Fruit fly (Drosophila melanogaster) whole organism, wandering third instar larva: Measurements from ENCODE around the gene CG45064.

Source experiments
- CG32264 ChIP-seq: fragments of 200-800 bp; sonication (Bioruptor generic); optimal IDR thresholded peaks from 2 replicates; lab custom pipeline; 2016; ENCODE audit warnings: missing biosample characterization, missing genetic modification characterization
- CG9705 ChIP-seq: fragments of 200-800 bp; sonication (Bioruptor generic); optimal IDR thresholded peaks from 2 replicates; lab custom pipeline; 2018; ENCODE audit warnings: missing biosample characterization, mild to moderate bottlenecking, missing genetic modification characterization
- CrebA ChIP-seq: fragments of 200-800 bp; sonication (Bioruptor generic); optimal IDR thresholded peaks from 2 replicates; lab custom pipeline; 2016; ENCODE audit warnings: missing biosample characterization, mild to moderate bottlenecking, missing genetic modification characterization, borderline replicate concordance
- Dif ChIP-seq: fragments of 200-275, 200-300 bp; sonication (Bioruptor generic); optimal IDR thresholded peaks from 2 replicates; lab custom pipeline; 2018; ENCODE audit warnings: missing biosample characterization, missing genetic modification characterization; ENCODE audit not compliant: partially characterized antibody
- HLH106 ChIP-seq: fragments of 200-800 bp; optimal IDR thresholded peaks from 3 replicates; lab custom pipeline; 2019; ENCODE audit warnings: missing biosample characterization, mild to moderate bottlenecking, missing genetic modification characterization, moderate library complexity
- Hnf4 ChIP-seq: fragments of 200-800 bp; sonication (Bioruptor generic); optimal IDR thresholded peaks from 2 replicates; lab custom pipeline; 2016; ENCODE audit warnings: missing biosample characterization, mild to moderate bottlenecking, missing genetic modification characterization
- Hr78 ChIP-seq: fragments of >200 bp; optimal IDR thresholded peaks from 2 replicates; lab custom pipeline; 2017; ENCODE audit warnings: missing biosample characterization, missing genetic modification characterization
- Hr83 ChIP-seq: fragments of 200-300 bp; sonication (Bioruptor generic); optimal IDR thresholded peaks from 2 replicates; lab custom pipeline; 2016; ENCODE audit warnings: missing biosample characterization, mild to moderate bottlenecking, missing genetic modification characterization, moderate library complexity; ENCODE audit not compliant: poor library complexity, severe bottlenecking
- Jra ChIP-seq: sonication (Bioruptor generic); optimal IDR thresholded peaks from 2 replicates; lab custom pipeline; 2016; ENCODE audit warnings: missing biosample characterization, missing genetic modification characterization
- Mio ChIP-seq: sonication (Bioruptor generic); optimal IDR thresholded peaks from 2 replicates; lab custom pipeline; 2016; ENCODE audit warnings: missing biosample characterization, missing genetic modification characterization
- Myc ChIP-seq: fragments of >200 bp; optimal IDR thresholded peaks from 2 replicates; lab custom pipeline; 2017
- N ChIP-seq: fragments of >200 bp; optimal IDR thresholded peaks from 2 replicates; lab custom pipeline; 2018; ENCODE audit warnings: missing biosample characterization, missing external identifiers, missing genetic modification characterization
- OdsH ChIP-seq: fragments of 200-800 bp; sonication (Bioruptor generic); optimal IDR thresholded peaks from 2 replicates; lab custom pipeline; 2016; ENCODE audit warnings: missing biosample characterization, mild to moderate bottlenecking, missing genetic modification characterization
- Sp1 ChIP-seq: fragments of 200-800 bp; sonication (Bioruptor generic); optimal IDR thresholded peaks from 3 replicates; lab custom pipeline; 2019; ENCODE audit warnings: missing biosample characterization, mild to moderate bottlenecking, missing genetic modification characterization, moderate library complexity
- Vsx2 ChIP-seq: fragments of 200-300, 225-300 bp; sonication (Bioruptor generic); optimal IDR thresholded peaks from 2 replicates; lab custom pipeline; 2018; ENCODE audit warnings: missing biosample characterization, missing genetic modification characterization; ENCODE audit not compliant: partially characterized antibody
- br ChIP-seq: fragments of 200-800 bp; sonication (Bioruptor generic); optimal IDR thresholded peaks from 2 replicates; lab custom pipeline; 2016; ENCODE audit warnings: missing biosample characterization, missing genetic modification characterization
- brk ChIP-seq: fragments of 200-800 bp; sonication (Bioruptor generic); optimal IDR thresholded peaks from 2 replicates; lab custom pipeline; 2016; ENCODE audit warnings: missing biosample characterization, mild to moderate bottlenecking, missing genetic modification characterization
- dl ChIP-seq, 2 experiments: fragments of 175-275, 200-275 bp in 1 of 2; fragments of 200-275 bp in 1 of 2; sonication (Bioruptor generic); optimal IDR thresholded peaks; lab custom pipeline; 2018; ENCODE audit warnings: mild to moderate bottlenecking in 2 of 2, missing biosample characterization in 2 of 2, missing genetic modification characterization in 2 of 2, moderate library complexity in 2 of 2; ENCODE audit not compliant: partially characterized antibody in 2 of 2, insufficient read depth in 1 of 2
- dmrt93B ChIP-seq: fragments of 200-800 bp; sonication (Bioruptor generic); optimal IDR thresholded peaks from 2 replicates; lab custom pipeline; 2018; ENCODE audit warnings: missing biosample characterization, mild to moderate bottlenecking, missing genetic modification characterization
- ey ChIP-seq: fragments of 200-800 bp; sonication (Bioruptor generic); optimal IDR thresholded peaks from 2 replicates; lab custom pipeline; 2016; ENCODE audit warnings: missing biosample characterization, missing genetic modification characterization
- foxo ChIP-seq, 2 experiments: fragments of 200-800 bp; sonication (Bioruptor generic); optimal IDR thresholded peaks; 2 replicates in 1 of 2; 3 replicates in 1 of 2; lab custom pipeline; 2016 to 2017; ENCODE audit warnings: missing biosample characterization in 2 of 2, missing genetic modification characterization in 2 of 2
- fru ChIP-seq: fragments of 200-800 bp; sonication (Bioruptor generic); optimal IDR thresholded peaks from 3 replicates; lab custom pipeline; 2016; ENCODE audit warnings: missing biosample characterization, mild to moderate bottlenecking, missing genetic modification characterization
- h ChIP-seq: fragments of 200-800 bp; sonication (Bioruptor generic); optimal IDR thresholded peaks from 3 replicates; lab custom pipeline; 2016; ENCODE audit warnings: missing biosample characterization, mild to moderate bottlenecking, missing genetic modification characterization
- jim ChIP-seq: fragments of 175-275, 200-325 bp; sonication (Bioruptor generic); optimal IDR thresholded peaks from 2 replicates; lab custom pipeline; 2016; ENCODE audit warnings: missing biosample characterization, mild to moderate bottlenecking, missing genetic modification characterization
- lola ChIP-seq: fragments of >200 bp; optimal IDR thresholded peaks from 2 replicates; lab custom pipeline; 2017; ENCODE audit warnings: missing biosample characterization, missing genetic modification characterization
- psq ChIP-seq: fragments of 200-800 bp; sonication (Bioruptor generic); optimal IDR thresholded peaks from 3 replicates; lab custom pipeline; 2017; ENCODE audit warnings: missing biosample characterization, mild to moderate bottlenecking, missing genetic modification characterization, moderate library complexity
- rgr ChIP-seq: fragments of 200-800 bp; sonication (Bioruptor generic); optimal IDR thresholded peaks from 3 replicates; lab custom pipeline; 2016; ENCODE audit warnings: missing biosample characterization, mild to moderate bottlenecking, missing genetic modification characterization
- sage ChIP-seq: fragments of 200-800 bp; sonication (Bioruptor generic); optimal IDR thresholded peaks from 2 replicates; lab custom pipeline; 2016; ENCODE audit warnings: missing biosample characterization, mild to moderate bottlenecking, missing genetic modification characterization
- sv ChIP-seq: fragments of 200-800 bp; sonication (Bioruptor generic); optimal IDR thresholded peaks from 3 replicates; lab custom pipeline; 2016; ENCODE audit warnings: missing biosample characterization, missing genetic modification characterization

CG45064 gene

DNA sequence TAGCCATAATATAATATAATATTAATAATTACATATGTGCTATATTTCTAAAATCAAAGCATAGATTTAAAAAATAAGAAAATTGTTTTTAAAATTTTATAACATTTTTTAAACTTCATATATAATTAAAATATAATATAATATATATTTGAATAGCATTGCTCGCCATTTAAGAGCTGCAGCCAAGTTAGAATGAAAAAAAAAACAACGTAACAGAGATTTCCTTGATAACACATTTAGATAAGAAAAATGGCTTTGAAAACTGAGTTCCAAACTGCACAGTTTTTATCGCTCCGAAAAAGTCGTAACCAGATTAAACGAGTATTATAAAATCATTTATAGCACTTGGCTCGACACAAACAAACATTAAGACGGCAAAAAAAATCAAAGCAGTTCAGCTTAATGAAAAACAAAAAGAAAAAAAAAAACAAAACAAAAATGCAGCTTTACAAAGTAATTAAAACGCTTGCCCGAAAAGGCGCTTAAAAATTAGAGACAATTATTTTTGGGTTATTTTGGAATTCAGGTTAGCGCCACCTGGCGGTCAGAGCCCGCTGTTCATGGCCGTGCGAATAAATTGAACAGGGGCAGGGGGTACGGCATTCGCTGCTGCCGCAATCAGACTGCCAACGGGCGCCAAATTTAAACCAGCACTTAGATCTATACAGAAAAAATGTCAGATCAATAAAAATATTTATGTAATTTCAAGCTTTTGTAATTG is 27.4 kb upstream of the CG45064 start, which contains the start of gene fiz:
TSS of gene fiz (minus strand) at position 51 of the 721 bp plus-strand sequence.
- TF ChIP-seq HLH106: no peak
- TF ChIP-seq Vsx2 (GFP tag; lab: Kevin White, UChicago): no peak
- no peak for TF ChIP-seq Myc (lab: Kevin White, UChicago)
- TF ChIP-seq CG9705: no peak
- no peak for TF ChIP-seq dmrt93B (GFP tag; lab: Kevin White, UChicago)
- TF ChIP-seq Hr78 (GFP tag; lab: Kevin White, UChicago): no peak
- TF ChIP-seq jim (GFP tag; lab: Kevin White, UChicago): no peak
- no peak for TF ChIP-seq psq (GFP tag; lab: Kevin White, UChicago)
- no peak for TF ChIP-seq foxo (GFP tag; optimal IDR thresholded peaks at IDR 0.05; lab: Kevin White, UChicago)
- TF ChIP-seq brk: no peak
- no peak for TF ChIP-seq Dif (GFP tag; lab: Kevin White, UChicago)
- no peak for TF ChIP-seq Sp1 (GFP tag; lab: Kevin White, UChicago)
- TF ChIP-seq fru (GFP tag; lab: Kevin White, UChicago): no peak
- no peak for TF ChIP-seq sv (GFP tag; lab: Kevin White, UChicago)
- TF ChIP-seq sage (GFP tag; lab: Kevin White, UChicago): no peak

DNA sequence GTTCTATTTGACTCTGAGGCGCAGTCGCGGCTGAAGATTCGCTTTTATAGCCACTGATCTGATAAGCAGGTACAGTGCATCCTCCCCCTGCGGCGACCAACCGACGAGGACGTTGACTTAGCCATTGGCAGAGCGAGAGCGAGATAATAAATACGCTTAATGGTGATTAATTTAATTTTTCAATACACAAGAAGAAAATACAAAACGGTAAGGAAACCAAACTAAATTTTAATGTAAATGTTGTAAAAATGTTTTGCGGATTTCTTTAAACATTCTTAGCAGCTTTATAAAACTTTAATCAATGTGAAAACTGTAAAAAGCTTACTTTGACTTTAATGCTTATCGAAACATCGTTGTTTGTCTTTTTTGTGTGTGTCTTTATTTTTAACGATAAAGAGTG is 26.7 kb upstream of the CG45064 start:
- TF ChIP-seq dl (GFP tag; optimal IDR thresholded peaks at IDR 0.05; lab: Kevin White, UChicago; ENCODE audit: insufficient read depth in 1 of 2, partially characterized antibody in 2 of 2) (no peak), Hnf4 (peak; percentile 10), fru (GFP tag; lab: Kevin White, UChicago) (peak; percentile 10), Jra (no peak), HLH106 (peak; percentile 25), Sp1 (GFP tag; lab: Kevin White, UChicago) (no peak), rgr (GFP tag; lab: Kevin White, UChicago) (peak; percentile 24), h (GFP tag; lab: Kevin White, UChicago) (peak; percentile 11), foxo (GFP tag; optimal IDR thresholded peaks at IDR 0.05; lab: Kevin White, UChicago) (peak in 1 of 2 experiments; percentile 3), Hr78 (GFP tag; lab: Kevin White, UChicago) (no peak), Mio (GFP tag; lab: Kevin White, UChicago) (no peak)

DNA sequence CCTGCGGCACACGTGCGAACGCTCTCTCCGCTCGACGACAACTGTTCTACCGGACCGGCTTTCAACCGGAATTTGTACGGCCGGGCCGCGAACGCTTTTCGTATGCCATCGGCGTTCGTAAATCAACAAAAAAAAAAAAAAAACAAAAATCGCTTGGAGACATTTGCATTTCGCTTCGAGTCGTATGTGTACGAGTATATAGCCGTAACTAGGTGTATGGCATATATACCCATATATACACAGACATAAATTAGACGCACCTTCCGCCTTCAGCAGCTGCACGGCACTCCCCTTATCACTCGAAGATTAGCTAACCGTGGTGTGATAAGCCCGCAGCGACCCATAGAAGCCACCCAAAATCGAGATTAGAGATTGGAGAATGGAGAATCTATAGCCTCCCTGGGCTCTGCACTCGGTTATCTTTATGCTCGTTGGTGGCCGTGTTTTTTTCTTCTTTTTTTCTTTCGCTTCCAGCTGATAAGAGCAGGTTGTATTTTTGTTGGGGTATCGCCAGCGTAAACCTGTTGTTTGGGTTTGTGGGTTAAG is 23.2 kb upstream of the CG45064 start, which contains the start of gene CG9512:
TSS of gene CG9512 (minus strand) at position 51 of the 546 bp plus-strand sequence.
- TF ChIP-seq br (GFP tag; lab: Kevin White, UChicago) (no peak), lola (GFP tag; lab: Kevin White, UChicago) (no peak), CrebA (GFP tag; lab: Kevin White, UChicago) (peak; percentile 2), ey (GFP tag; lab: Kevin White, UChicago) (no peak), CG9705 (no peak)
- TF ChIP-seq, all 38 proteins: peak for 1

dm6 chrX:14897592-14897991 is 15.2 kb upstream of the CG45064 start:
- no peak for TF ChIP-seq br (GFP tag; lab: Kevin White, UChicago)
- TF ChIP-seq h (GFP tag; lab: Kevin White, UChicago): peak; percentile 16
- peak; percentile 13 for TF ChIP-seq dmrt93B (GFP tag; lab: Kevin White, UChicago)
- peak; percentile 1 for TF ChIP-seq psq (GFP tag; lab: Kevin White, UChicago)
- TF ChIP-seq fru (GFP tag; lab: Kevin White, UChicago): peak; percentile 61
- TF ChIP-seq Sp1 (GFP tag; lab: Kevin White, UChicago): peak; percentile 41

dm6 chrX:14896791-14897190 is 14.4 kb upstream of the CG45064 start, which contains the start of gene CG9514:
Gene CG9514 (minus strand): TSS chrX:14896891.
- TF ChIP-seq sv (GFP tag; lab: Kevin White, UChicago) (no peak), sage (GFP tag; lab: Kevin White, UChicago) (no peak), OdsH (GFP tag; lab: Kevin White, UChicago) (no peak)

- no peak for TF ChIP-seq dl (GFP tag; optimal IDR thresholded peaks at IDR 0.05; lab: Kevin White, UChicago; ENCODE audit: insufficient read depth in 1 of 2, partially characterized antibody in 2 of 2)
- no peak for TF ChIP-seq N (GFP tag; lab: Kevin White, UChicago)
- TF ChIP-seq CG32264 (GFP tag; lab: Kevin White, UChicago): no peak
- no peak for TF ChIP-seq sv (GFP tag; lab: Kevin White, UChicago)
- no peak for TF ChIP-seq Hr83 (GFP tag; lab: Kevin White, UChicago)
- no peak for TF ChIP-seq psq (GFP tag; lab: Kevin White, UChicago)
- TF ChIP-seq jim (GFP tag; lab: Kevin White, UChicago): no peak
Observed at dm6 chrX:14896310-14896709, 13.9 kb upstream of the CG45064 start.
